Worm (Caenorhabditis elegans) whole organism, young adult: Measurements from ENCODE around the gene H43I07.1.

Experiments
- F10E7.11 ChIP-seq: sonication (generic microtip); optimal IDR thresholded peaks from 2 replicates; lab custom pipeline; 2017; ENCODE audit warnings: mild to moderate bottlenecking, missing genetic modification characterization, moderate library complexity, missing compliant biosample characterization
- Y53G8AR.9 ChIP-seq: fragments of 200-800 bp; sonication (Bioruptor generic); conservative IDR thresholded peaks from 2 replicates; pipeline ENCODE4 v1.3.6; 2022; ENCODE audit warnings: missing genetic modification reagents, missing genetic modification characterization, missing compliant biosample characterization
- Y79H2A.3 ChIP-seq: fragments of 200-800 bp; sonication (Bioruptor generic); conservative IDR thresholded peaks from 2 replicates; pipeline ENCODE4 v1.3.6; 2022; ENCODE audit warnings: missing genetic modification reagents, missing genetic modification characterization, missing compliant biosample characterization
- ama-1 ChIP-seq, 3 experiments: fragments of 150-350 bp in 1 of 3; sonication (generic microtip) in 2 of 3; optimal IDR thresholded peaks; 2 replicates each; lab custom pipeline; 2014 to 2018; ENCODE audit warnings: missing biosample characterization in 2 of 3, missing genetic modification characterization in 2 of 3, missing genetic modification reagents in 2 of 3
- let-526 ChIP-seq: fragments of 200-800 bp; sonication (Bioruptor generic); IDR thresholded peaks from 2 replicates; pipeline ENCODE4 v1.3.6; 2022; ENCODE audit warnings: missing genetic modification reagents, missing genetic modification characterization, missing compliant biosample characterization
- lin-54 ChIP-seq: fragments of 200-800 bp; sonication (Bioruptor generic); optimal IDR thresholded peaks from 2 replicates; lab custom pipeline; 2018; ENCODE audit warnings: mild to moderate bottlenecking, missing genetic modification characterization, missing compliant biosample characterization
- lsl-1 ChIP-seq: fragments of 200-800 bp; sonication (Bioruptor generic); optimal IDR thresholded peaks from 2 replicates; lab custom pipeline; 2018; ENCODE audit warnings: mild to moderate bottlenecking, missing genetic modification characterization, moderate library complexity, missing compliant biosample characterization
- madf-6 ChIP-seq: fragments of 200-800 bp; sonication (Bioruptor generic); IDR thresholded peaks from 2 replicates; pipeline ENCODE4 v1.3.6; 2022; ENCODE audit warnings: missing genetic modification reagents, missing genetic modification characterization, missing compliant biosample characterization
- nfya-1 ChIP-seq: sonication (generic microtip); optimal IDR thresholded peaks from 2 replicates; lab custom pipeline; 2017; ENCODE audit warnings: antibody characterized with exemption, missing compliant biosample characterization, missing genetic modification characterization, borderline replicate concordance; ENCODE audit not compliant: insufficient read depth
- snpc-4 ChIP-seq, 5 experiments: fragments of 150-350 bp in 1 of 5; sonication (generic microtip) in 4 of 5; optimal IDR thresholded peaks; 2 replicates each; lab custom pipeline; 2014 to 2018; ENCODE audit warnings: missing genetic modification characterization in 5 of 5, missing biosample characterization in 3 of 5, antibody characterized with exemption in 2 of 5, mild to moderate bottlenecking in 2 of 5, missing compliant biosample characterization in 2 of 5, missing genotype in 2 of 5, moderate library complexity in 2 of 5, missing genetic modification reagents in 1 of 5
- tbx-9 ChIP-seq: sonication (generic microtip); optimal IDR thresholded peaks from 2 replicates; lab custom pipeline; 2016; ENCODE audit warnings: borderline replicate concordance, missing genetic modification characterization, inconsistent platforms, missing compliant biosample characterization
- ztf-26 ChIP-seq: sonication (generic microtip); optimal IDR thresholded peaks from 2 replicates; lab custom pipeline; 2017; ENCODE audit warnings: missing genetic modification characterization, missing compliant biosample characterization

DNA sequence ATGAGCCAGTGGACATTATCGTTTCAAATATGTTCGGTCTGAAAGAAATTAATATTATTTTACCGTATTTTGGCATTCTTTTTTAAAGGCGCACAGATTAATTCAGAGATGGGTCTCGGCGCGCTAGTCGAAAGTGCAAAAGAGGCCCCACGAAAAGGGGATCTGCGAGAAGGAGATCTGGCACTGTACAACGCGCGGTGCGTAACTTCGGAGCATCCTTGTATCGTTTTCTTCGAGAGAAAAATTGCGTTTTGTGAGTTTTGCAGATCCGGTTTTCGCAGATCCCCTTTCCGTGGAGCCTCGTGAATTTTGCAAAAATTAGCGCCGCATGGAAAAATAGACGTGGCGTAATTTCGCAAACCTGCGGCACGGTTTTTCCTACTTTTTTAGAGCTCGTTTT, 22.8 kb upstream of the H43I07.1 start:
- TF ChIP-seq snpc-4 (GFP tag; optimal IDR thresholded peaks at IDR 0.05; lab: Kevin White, UChicago) (no peak), snpc-4 (tag; optimal IDR thresholded peaks at IDR 0.05; lab: Kevin White, UChicago) (no peak), Y53G8AR.9 (GFP tag; lab: Robert Waterston, UW) (no peak), tbx-9 (tag; lab: Kevin White, UChicago) (no peak), madf-6 (GFP tag; lab: Robert Waterston, UW) (no peak), lsl-1 (GFP tag; lab: Kevin White, UChicago) (no peak), ama-1 (optimal IDR thresholded peaks at IDR 0.05; lab: Kevin White, UChicago) (no peak), ama-1 (GFP tag; optimal IDR thresholded peaks at IDR 0.05; lab: Kevin White, UChicago) (no peak), Y79H2A.3 (GFP tag; lab: Robert Waterston, UW) (no peak), let-526 (GFP tag; lab: Robert Waterston, UW) (no peak), lin-54 (GFP tag; lab: Kevin White, UChicago) (no peak), F10E7.11 (tag; lab: Kevin White, UChicago) (no peak), nfya-1 (tag; lab: Kevin White, UChicago) (no peak), ztf-26 (tag; lab: Kevin White, UChicago) (no peak)
